Fruit fly (Drosophila melanogaster): ENCODE data around the gene CG34283.

CG34283 gene

DNA sequence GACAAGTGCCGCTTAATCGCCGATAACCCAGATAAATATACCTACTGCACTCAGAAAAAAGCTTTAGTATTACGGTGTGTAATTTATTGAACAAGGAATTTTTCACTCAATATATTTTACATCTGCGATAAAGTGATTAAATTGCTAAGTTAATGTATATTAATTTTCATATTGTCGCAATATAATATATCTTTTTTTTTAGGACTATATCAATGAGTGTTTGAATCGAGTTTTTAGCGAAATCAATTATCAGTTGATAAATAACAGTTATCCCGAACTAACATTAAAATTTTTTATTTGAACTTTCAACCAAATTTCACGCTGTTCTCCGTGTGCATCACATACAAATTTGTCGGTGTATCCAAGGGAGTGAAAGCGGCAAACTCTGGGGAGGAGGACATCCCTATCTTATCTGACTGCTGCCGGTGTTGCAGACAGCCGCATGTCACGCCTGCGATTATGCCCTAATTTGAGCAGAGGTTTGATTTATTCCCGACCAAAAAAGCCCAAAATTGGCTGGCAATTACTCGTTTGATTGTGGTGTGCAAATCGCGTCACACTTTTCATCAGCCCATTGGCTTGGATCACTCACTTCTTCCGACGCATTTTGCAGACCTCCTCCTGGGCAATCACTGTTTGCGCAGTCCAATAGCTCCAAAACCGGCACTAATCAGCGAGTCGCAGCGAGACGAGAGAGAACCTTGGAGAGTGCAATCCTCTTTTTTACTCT is 16.5 kb upstream of the CG34283 start (continued):
- peak; percentile 31 for TF ChIP-seq CG8632 (GFP tag; optimal IDR thresholded peaks at IDR 0.05)

DNA sequence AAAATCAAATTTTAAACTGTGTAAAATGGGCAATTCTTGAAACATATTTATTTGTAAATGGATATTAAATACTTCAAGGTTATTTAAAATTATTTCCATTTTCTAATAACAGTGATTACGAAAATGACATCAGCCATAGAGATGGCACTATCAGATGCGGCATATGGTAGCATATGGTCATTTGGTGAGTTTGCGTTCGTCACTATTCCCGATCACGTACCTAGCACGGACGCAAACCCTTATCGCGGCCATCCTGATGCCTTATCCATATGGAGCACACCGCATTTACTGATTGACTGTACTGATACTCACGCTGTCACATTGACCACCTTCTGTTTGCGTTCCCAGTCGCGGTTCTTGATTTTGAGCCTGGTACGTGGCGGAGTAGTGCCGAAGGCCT is 15.7 kb upstream of the CG34283 start:
- TF ChIP-seq Gug (GFP tag; IDR thresholded peaks at IDR 0.05) (no peak), Hr39 (GFP tag; optimal IDR thresholded peaks at IDR 0.05) (no peak), CG9139 (GFP tag; optimal IDR thresholded peaks at IDR 0.05) (no peak), cyc (GFP tag; optimal IDR thresholded peaks at IDR 0.05) (no peak), OdsH (GFP tag; optimal IDR thresholded peaks at IDR 0.05) (no peak), CG4318 (GFP tag; optimal IDR thresholded peaks at IDR 0.05) (no peak), fd59A (GFP tag; optimal IDR thresholded peaks at IDR 0.05) (no peak), CG8319 (GFP tag; optimal IDR thresholded peaks at IDR 0.05) (no peak), CG6808 (GFP tag; optimal IDR thresholded peaks at IDR 0.05) (no peak), Ets21C (GFP tag; optimal IDR thresholded peaks at IDR 0.05) (no peak)

DNA sequence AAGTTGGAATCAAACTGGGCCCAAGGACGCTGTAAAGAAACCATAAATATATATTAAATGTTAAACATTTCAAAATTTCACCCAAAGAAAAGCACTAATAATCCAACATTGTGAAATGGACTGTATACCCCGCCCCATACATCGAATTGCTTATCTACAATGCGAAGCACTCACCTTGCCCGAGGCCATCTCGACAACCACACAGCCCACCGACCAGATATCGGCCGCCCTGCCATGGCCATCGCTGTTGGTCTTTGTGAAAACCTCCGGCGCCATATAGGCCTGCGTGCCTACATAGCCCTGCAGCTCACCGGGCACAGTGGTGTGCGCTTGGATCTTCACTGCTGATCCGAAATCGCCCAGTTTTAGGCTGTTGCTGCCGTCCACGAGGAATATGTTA is 11.2 kb upstream of the CG34283 start:
- TF ChIP-seq topi (GFP tag; optimal IDR thresholded peaks at IDR 0.05) (no peak), fd85E (GFP tag; optimal IDR thresholded peaks at IDR 0.05) (no peak), ss (GFP tag; optimal IDR thresholded peaks at IDR 0.05) (no peak), svp (GFP tag) (peak; percentile 63)

DNA sequence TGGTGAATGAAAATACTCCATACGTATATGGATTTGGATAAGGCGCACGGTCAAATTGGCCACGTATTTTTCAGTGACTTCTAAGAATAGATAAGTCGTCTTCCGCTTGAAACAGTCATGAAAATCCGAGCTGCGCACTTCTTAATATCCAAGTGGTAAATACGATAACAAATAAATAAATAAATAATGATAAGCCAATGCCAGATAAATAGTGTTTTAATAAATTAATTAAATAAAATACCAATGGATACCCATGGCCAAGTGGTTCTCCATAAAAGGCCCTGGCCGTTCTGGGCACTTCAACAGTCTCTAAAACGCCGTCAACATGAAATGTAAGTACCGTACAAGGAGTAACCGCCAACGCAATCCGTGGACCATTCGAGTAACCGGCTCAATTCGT is 10.0 kb upstream of the CG34283 start, which contains the start of gene CG14302:
Gene CG14302 (plus strand): TSS at position 301 of the 400 bp plus-strand sequence.
- TF ChIP-seq CG6276 (GFP tag; optimal IDR thresholded peaks at IDR 0.05) (no peak), cyc (GFP tag; optimal IDR thresholded peaks at IDR 0.05) (no peak), topi (GFP tag; optimal IDR thresholded peaks at IDR 0.05) (no peak), OdsH (GFP tag; optimal IDR thresholded peaks at IDR 0.05) (no peak), CG6792 (GFP tag; optimal IDR thresholded peaks at IDR 0.05) (no peak), fkh (GFP tag; optimal IDR thresholded peaks at IDR 0.05) (no peak), CG3032 (tag; optimal IDR thresholded peaks at IDR 0.05) (no peak), eg (GFP tag; IDR thresholded peaks at IDR 0.05) (no peak), Gug (GFP tag; IDR thresholded peaks at IDR 0.05) (no peak), Eip78C (GFP tag) (no peak), CG10669 (GFP tag; optimal IDR thresholded peaks at IDR 0.05) (no peak)

DNA sequence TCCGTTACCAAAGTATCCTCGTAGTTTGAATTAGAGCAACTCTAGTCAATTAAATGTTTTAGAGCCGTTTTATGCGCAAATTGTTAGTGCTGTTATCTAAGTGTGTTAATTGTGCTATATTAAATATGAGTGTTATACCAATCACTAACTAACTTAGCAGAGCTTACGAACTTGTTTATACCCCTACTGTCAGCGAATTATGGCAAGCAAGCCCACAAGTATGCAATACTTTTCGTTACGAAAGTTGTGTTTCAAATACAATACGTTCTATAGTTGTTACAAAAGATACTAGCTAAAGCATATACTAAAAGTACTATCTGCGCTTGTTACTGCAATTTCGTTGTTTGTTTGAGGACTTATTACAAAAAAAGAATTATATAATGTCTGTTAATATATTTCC is 8.9 kb upstream of the CG34283 start:
- no peak for TF ChIP-seq CG9139 (GFP tag; optimal IDR thresholded peaks at IDR 0.05)

DNA sequence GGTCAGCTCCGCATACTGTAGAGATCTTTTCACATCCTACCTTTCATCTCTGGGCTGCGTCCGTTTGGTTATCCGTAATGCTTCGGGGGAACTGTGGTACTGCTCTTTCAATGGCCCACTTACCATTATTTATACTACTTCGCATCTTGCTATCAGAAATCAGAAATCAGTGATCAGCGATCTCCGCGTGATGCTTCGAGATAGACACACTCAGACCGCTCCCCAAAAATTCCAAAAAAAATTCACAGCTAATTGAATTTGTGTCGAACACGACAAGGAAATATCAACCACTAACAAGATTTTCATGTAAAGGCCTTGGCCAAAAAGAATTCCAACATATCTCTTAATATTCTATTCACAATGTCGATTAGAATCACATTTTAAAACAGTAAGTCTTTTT is 6.0 kb upstream of the CG34283 start, which contains the start of gene CG7715:
Gene CG7715 (minus strand): TSS at position 101 of the 400 bp plus-strand sequence.
- TF ChIP-seq Hr4 (GFP tag; optimal IDR thresholded peaks at IDR 0.05), result no peak

DNA sequence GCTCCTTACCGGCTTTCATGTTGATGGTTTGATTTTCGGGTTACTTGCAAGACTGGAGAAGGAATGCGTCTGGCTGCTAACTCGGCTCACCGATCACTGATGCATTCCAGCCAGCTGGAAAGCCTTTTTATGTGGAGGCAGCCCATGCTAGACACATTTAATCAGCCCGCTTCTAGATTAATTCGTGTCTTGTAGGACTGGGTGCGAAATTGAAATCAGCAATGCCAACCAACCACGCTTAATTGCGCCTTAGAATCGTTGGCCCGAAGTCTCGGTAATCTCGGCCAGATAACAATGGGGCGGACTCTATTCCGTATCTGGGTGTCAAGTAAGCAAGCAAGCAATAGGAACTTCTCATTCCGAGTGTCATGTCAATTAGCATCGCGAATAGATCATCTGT is 3.9 kb upstream of the CG34283 start, which contains the start of gene CG7714:
Gene CG7714 (minus strand): TSS at position 101 of the 400 bp plus-strand sequence.
- TF ChIP-seq cyc (GFP tag; optimal IDR thresholded peaks at IDR 0.05) (no peak), OdsH (GFP tag; optimal IDR thresholded peaks at IDR 0.05) (no peak), Hr38 (GFP tag; optimal IDR thresholded peaks at IDR 0.05) (no peak), Sox102F (GFP tag; optimal IDR thresholded peaks at IDR 0.05) (no peak), CG1621 (tag; optimal IDR thresholded peaks at IDR 0.05) (no peak), fkh (GFP tag; optimal IDR thresholded peaks at IDR 0.05) (no peak), CG9139 (GFP tag; optimal IDR thresholded peaks at IDR 0.05) (no peak), Eip75B (GFP tag; optimal IDR thresholded peaks at IDR 0.05) (no peak), spab (GFP tag; optimal IDR thresholded peaks at IDR 0.05) (no peak), CG31627 (GFP tag; optimal IDR thresholded peaks at IDR 0.05) (no peak), acj6 (GFP tag; optimal IDR thresholded peaks at IDR 0.05) (no peak), Met (GFP tag; optimal IDR thresholded peaks at IDR 0.05) (no peak), Lpt (GFP tag; optimal IDR thresholded peaks at IDR 0.05) (no peak), svp (GFP tag) (no peak), Sox15 (GFP tag; optimal IDR thresholded peaks at IDR 0.05) (no peak), Smox (GFP tag; optimal IDR thresholded peaks at IDR 0.05) (no peak)
